Worm (Caenorhabditis elegans) whole organism, L4/young adult: ENCODE measurements around the gene H12D21.9.

Experiments
- W03F9.2 ChIP-seq: fragments of 150-350 bp; optimal IDR thresholded peaks from 2 replicates; lab custom pipeline; 2014; ENCODE audit warnings: missing biosample characterization, missing genetic modification characterization
- him-1 ChIP-seq: sonication (generic microtip); optimal IDR thresholded peaks from 2 replicates; lab custom pipeline; 2016; ENCODE audit warnings: missing genotype, missing genetic modification reagents, missing genetic modification characterization, missing compliant biosample characterization

ce11 chrV:14943774-14944173, 34.5 kb upstream of the H12D21.9 start:
- no peak for TF ChIP-seq him-1 (tag; lab: Kevin White, UChicago)
- no peak for TF ChIP-seq W03F9.2 (tag; lab: Kevin White, UChicago)
